Worm (Caenorhabditis elegans): Measurements from ENCODE around the gene trcs-2.

DNA sequence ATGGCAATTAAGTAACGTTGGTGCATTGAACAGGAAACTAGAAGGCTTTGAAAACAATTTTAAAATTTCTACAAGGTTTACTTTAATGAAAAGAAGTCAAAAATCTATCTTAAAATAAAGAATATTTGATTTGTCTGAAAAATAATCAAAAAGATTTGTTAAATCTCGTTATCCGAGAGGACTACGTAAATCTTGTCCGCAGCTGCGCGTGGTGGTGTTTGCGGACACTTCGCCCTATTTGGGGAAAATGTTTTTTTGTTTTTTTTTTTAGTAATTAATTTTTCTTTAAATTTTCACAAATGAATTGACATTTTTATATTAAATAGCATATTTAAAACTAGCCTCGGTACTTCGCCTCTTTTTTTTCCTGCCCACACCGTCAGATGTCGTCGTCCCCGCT is 38.3 kb upstream of the trcs-2 start:
- TF ChIP-seq blmp-1 (tag; optimal IDR thresholded peaks at IDR 0.05) (no peak), egl-13 (tag; optimal IDR thresholded peaks at IDR 0.05) (peak; percentile 21), tbx-2 (tag; optimal IDR thresholded peaks at IDR 0.05) (no peak), nhr-19 (GFP tag; conservative IDR thresholded peaks at IDR 0.05) (peak; percentile 21; the same call in 1 of the 2 replicates)
